Worm (Caenorhabditis elegans) whole organism, mixed stage, embryonic: ENCODE measurements around the gene chtb-3.

ENCODE experiments used
- M03D4.4 ChIP-seq: sonication (generic microtip); optimal IDR thresholded peaks from 2 replicates; lab custom pipeline; 2017; ENCODE audit warnings: mild to moderate bottlenecking, missing genetic modification characterization, missing compliant biosample characterization
- bed-3 ChIP-seq: fragments of 200-800 bp; sonication (Bioruptor generic); optimal IDR thresholded peaks from 3 replicates; lab custom pipeline; 2018; ENCODE audit warnings: mild to moderate bottlenecking, missing genetic modification characterization, moderate library complexity, missing compliant biosample characterization
- ceh-39 ChIP-seq: fragments of 150-350 bp; optimal IDR thresholded peaks from 2 replicates; lab custom pipeline; 2014; ENCODE audit warnings: missing biosample characterization, missing genetic modification characterization
- ceh-43 ChIP-seq: fragments of 200-800 bp; sonication (Bioruptor generic); optimal IDR thresholded peaks from 2 replicates; lab custom pipeline; 2018; ENCODE audit warnings: mild to moderate bottlenecking, missing genetic modification characterization, moderate library complexity, missing compliant biosample characterization
- ceh-83 ChIP-seq: fragments of 200-800 bp; sonication (Bioruptor generic); optimal IDR thresholded peaks from 2 replicates; lab custom pipeline; 2018; ENCODE audit warnings: mild to moderate bottlenecking, missing genetic modification characterization, missing compliant biosample characterization
- ces-1 ChIP-seq: fragments of 150-350 bp; optimal IDR thresholded peaks from 2 replicates; lab custom pipeline; 2014; ENCODE audit warnings: missing biosample characterization, missing genetic modification reagents, missing genetic modification characterization
- cnd-1 ChIP-seq: fragments of 200-800 bp; sonication (Bioruptor generic); optimal IDR thresholded peaks from 2 replicates; lab custom pipeline; 2018; ENCODE audit warnings: mild to moderate bottlenecking, missing genetic modification characterization, missing compliant biosample characterization
- drap-1 ChIP-seq: fragments of 200-800 bp; sonication (Bioruptor generic); optimal IDR thresholded peaks from 3 replicates; lab custom pipeline; 2018; ENCODE audit warnings: mild to moderate bottlenecking, missing genetic modification characterization, missing compliant biosample characterization
- elt-1 ChIP-seq: sonication (generic microtip); optimal IDR thresholded peaks from 2 replicates; lab custom pipeline; 2017; ENCODE audit warnings: missing genetic modification characterization, mild to moderate bottlenecking, missing compliant biosample characterization, antibody characterized with exemption, moderate library complexity, borderline replicate concordance; ENCODE audit not compliant: insufficient read depth
- elt-3 ChIP-seq: fragments of 150-350 bp; optimal IDR thresholded peaks from 2 replicates; lab custom pipeline; 2014; ENCODE audit warnings: missing biosample characterization, missing genetic modification characterization
- flh-1 ChIP-seq: fragments of 200-800 bp; sonication (Bioruptor generic); optimal IDR thresholded peaks from 2 replicates; lab custom pipeline; 2018; ENCODE audit warnings: mild to moderate bottlenecking, missing genetic modification characterization, moderate library complexity, missing compliant biosample characterization
- ham-2 ChIP-seq: fragments of 200-800 bp; sonication (Bioruptor generic); optimal IDR thresholded peaks from 2 replicates; lab custom pipeline; 2018; ENCODE audit warnings: mild to moderate bottlenecking, missing genetic modification characterization, missing compliant biosample characterization
- hlh-1 ChIP-seq: fragments of 150-350 bp; optimal IDR thresholded peaks from 2 replicates; lab custom pipeline; 2014; ENCODE audit warnings: missing biosample characterization, missing genetic modification reagents, missing genetic modification characterization
- lin-13 ChIP-seq: fragments of 150-350 bp; optimal IDR thresholded peaks from 2 replicates; lab custom pipeline; 2014; ENCODE audit warnings: missing biosample characterization, missing genetic modification characterization
- lin-32 ChIP-seq: fragments of 200-800 bp; sonication (Bioruptor generic); optimal IDR thresholded peaks from 2 replicates; lab custom pipeline; 2018; ENCODE audit warnings: mild to moderate bottlenecking, missing genetic modification characterization, missing compliant biosample characterization
- lsy-2 ChIP-seq: fragments of 150-350 bp; optimal IDR thresholded peaks from 2 replicates; lab custom pipeline; 2014; ENCODE audit warnings: missing biosample characterization, missing genetic modification characterization
- mab-5 ChIP-seq: fragments of 150-350 bp; optimal IDR thresholded peaks from 2 replicates; lab custom pipeline; 2014; ENCODE audit warnings: missing biosample characterization, missing genetic modification characterization
- mep-1 ChIP-seq: fragments of 150-350 bp; optimal IDR thresholded peaks from 2 replicates; lab custom pipeline; 2017; ENCODE audit warnings: missing biosample characterization, missing genetic modification reagents, missing genetic modification characterization, inconsistent platforms
- mls-2 ChIP-seq: sonication (generic microtip); optimal IDR thresholded peaks from 2 replicates; lab custom pipeline; 2016; ENCODE audit warnings: mild to moderate bottlenecking, missing genetic modification characterization, moderate library complexity, missing compliant biosample characterization
- nhr-2 ChIP-seq: fragments of 150-350 bp; optimal IDR thresholded peaks from 2 replicates; lab custom pipeline; 2014; ENCODE audit warnings: missing biosample characterization, missing genetic modification characterization
- nhr-237 ChIP-seq: fragments of 150-350 bp; optimal IDR thresholded peaks from 2 replicates; lab custom pipeline; 2014; ENCODE audit warnings: missing biosample characterization, missing genetic modification characterization
- nhr-28 ChIP-seq: fragments of 150-350 bp; optimal IDR thresholded peaks from 2 replicates; lab custom pipeline; 2014; ENCODE audit warnings: missing biosample characterization, missing genetic modification characterization
- nhr-76 ChIP-seq: sonication (generic microtip); optimal IDR thresholded peaks from 2 replicates; lab custom pipeline; 2017; ENCODE audit warnings: missing biosample characterization, missing genetic modification characterization
- pha-4 ChIP-seq: fragments of 150-350 bp; optimal IDR thresholded peaks from 2 replicates; lab custom pipeline; 2018; ENCODE audit warnings: missing biosample characterization, missing genetic modification reagents, missing genetic modification characterization
- sem-2 ChIP-seq: fragments of 200-800 bp; sonication (Bioruptor generic); optimal IDR thresholded peaks from 2 replicates; lab custom pipeline; 2018; ENCODE audit warnings: mild to moderate bottlenecking, missing genetic modification characterization, missing compliant biosample characterization
- snpc-4 ChIP-seq: fragments of 150-350 bp; optimal IDR thresholded peaks from 2 replicates; lab custom pipeline; 2014; ENCODE audit warnings: missing biosample characterization, missing genetic modification characterization
- tbx-8 ChIP-seq: fragments of 200-800 bp; sonication (Bioruptor generic); optimal IDR thresholded peaks from 2 replicates; lab custom pipeline; 2018; ENCODE audit warnings: mild to moderate bottlenecking, missing genetic modification characterization, moderate library complexity, missing compliant biosample characterization
- unc-120 ChIP-seq: sonication (generic microtip); optimal IDR thresholded peaks from 2 replicates; lab custom pipeline; 2017; ENCODE audit warnings: missing genetic modification characterization, missing compliant biosample characterization; ENCODE audit not compliant: poor library complexity, severe bottlenecking
- unc-39 ChIP-seq: fragments of 150-350 bp; optimal IDR thresholded peaks from 2 replicates; lab custom pipeline; 2014; ENCODE audit warnings: missing biosample characterization, missing genetic modification characterization
- unc-62 ChIP-seq: fragments of 150-350 bp; optimal IDR thresholded peaks from 2 replicates; lab custom pipeline; 2014; ENCODE audit warnings: missing biosample characterization, missing genetic modification reagents, missing genetic modification characterization
- zip-8 ChIP-seq: fragments of 150-350 bp; optimal IDR thresholded peaks from 2 replicates; lab custom pipeline; 2014; ENCODE audit warnings: missing biosample characterization, missing genetic modification characterization
- ztf-11 ChIP-seq: fragments of 150-350 bp; optimal IDR thresholded peaks from 2 replicates; lab custom pipeline; 2014; ENCODE audit warnings: missing biosample characterization, missing genetic modification characterization

Gene chtb-3

DNA sequence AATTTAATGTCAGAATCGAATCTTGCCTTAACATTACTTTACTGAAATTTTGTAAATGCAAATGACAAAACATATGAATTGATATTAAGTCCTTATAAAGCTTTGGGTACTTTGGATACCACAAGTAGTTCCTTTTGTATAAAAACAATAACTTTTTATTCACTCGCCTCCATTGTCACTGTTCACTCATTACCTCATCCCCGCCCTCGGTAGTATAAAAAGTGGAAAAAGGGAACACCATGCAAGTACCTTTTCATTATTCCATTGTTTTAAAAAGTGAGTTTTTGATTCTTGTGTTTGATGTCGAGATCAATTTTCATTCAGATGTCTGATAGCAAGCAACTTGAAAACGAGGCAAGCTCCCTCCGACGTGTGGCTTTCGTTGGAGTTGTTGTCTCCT, 14.6 kb upstream of the chtb-3 start, which contains the start of gene col-171:
col-171 (plus strand) TSS at position 301 of the 400 bp plus-strand sequence.
- no peak for TF ChIP-seq elt-3 (tag; lab: Kevin White, UChicago)
- no peak for TF ChIP-seq ztf-11
- TF ChIP-seq ham-2 (GFP tag; lab: Kevin White, UChicago) = no peak
- TF ChIP-seq nhr-2 (tag; lab: Kevin White, UChicago) = no peak
- TF ChIP-seq drap-1 = no peak
- no peak for TF ChIP-seq mep-1 (tag; lab: Kevin White, UChicago)
- TF ChIP-seq tbx-8 (GFP tag; lab: Kevin White, UChicago) = no peak
- TF ChIP-seq zip-8 = no peak
- TF ChIP-seq sem-2 (GFP tag; lab: Kevin White, UChicago) = no peak
- no peak for TF ChIP-seq ceh-43 (GFP tag; lab: Kevin White, UChicago)
- TF ChIP-seq elt-1 (tag; lab: Kevin White, UChicago) = no peak
- TF ChIP-seq mls-2 (tag; lab: Kevin White, UChicago) = no peak
- TF ChIP-seq unc-39 = no peak
- TF ChIP-seq nhr-28 (tag; lab: Kevin White, UChicago) = no peak
- TF ChIP-seq M03D4.4 (tag; lab: Kevin White, UChicago) = no peak
- TF ChIP-seq mab-5 (tag; lab: Kevin White, UChicago) = no peak
- no peak for TF ChIP-seq snpc-4
- TF ChIP-seq bed-3 (GFP tag; lab: Kevin White, UChicago) = no peak
- TF ChIP-seq nhr-237 (tag; lab: Kevin White, UChicago) = no peak
- no peak for TF ChIP-seq unc-62 (GFP tag; lab: Kevin White, UChicago)

DNA sequence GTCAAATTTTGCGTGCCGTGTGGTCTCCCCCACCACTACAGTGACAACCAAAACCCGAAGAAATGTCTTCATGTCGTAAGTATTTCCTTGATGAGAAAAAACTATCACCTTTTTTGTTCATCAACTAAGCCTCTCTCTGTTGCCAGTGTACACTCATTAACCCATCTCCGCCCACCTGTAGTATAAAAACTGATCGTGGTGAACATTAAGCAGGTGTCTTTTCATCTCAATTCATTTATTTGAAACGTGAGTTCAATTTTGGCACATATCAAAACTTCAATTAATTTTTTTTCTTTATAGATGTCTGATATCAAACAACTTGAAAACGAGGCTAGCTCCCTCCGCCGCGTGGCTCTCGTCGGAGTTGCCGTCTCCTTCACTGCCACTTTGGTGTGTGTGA, 12.0 kb upstream of the chtb-3 start, which contains the start of gene col-170:
col-170 (plus strand) TSS at position 301 of the 400 bp plus-strand sequence.
- TF ChIP-seq nhr-28 (tag; lab: Kevin White, UChicago) (no peak), bed-3 (GFP tag; lab: Kevin White, UChicago) (no peak), ces-1 (no peak), elt-3 (tag; lab: Kevin White, UChicago) (no peak)

DNA sequence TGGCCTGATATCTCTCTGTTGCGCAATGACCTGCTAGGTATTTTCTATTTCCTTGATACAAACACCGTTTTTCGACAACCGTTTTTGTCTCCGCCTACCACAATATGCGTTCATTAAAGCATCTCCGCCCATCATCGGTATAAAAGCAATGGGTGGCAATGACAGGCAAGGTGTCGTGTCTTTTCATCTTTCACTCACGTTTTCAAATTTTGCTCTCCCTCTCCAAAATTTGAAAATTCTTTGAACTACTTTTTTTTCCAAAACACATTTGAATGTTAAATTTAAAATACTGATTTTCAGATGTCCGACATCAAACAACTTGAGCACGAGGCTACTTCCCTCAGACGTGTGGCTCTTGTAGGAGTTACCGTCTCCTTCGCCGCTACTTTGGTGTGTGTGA, 9.4 kb upstream of the chtb-3 start, which contains the start of gene col-169:
col-169 (plus strand) TSS at position 301 of the 400 bp plus-strand sequence.
- TF ChIP-seq ztf-11 (no peak), lsy-2 (tag; lab: Kevin White, UChicago) (no peak), elt-3 (tag; lab: Kevin White, UChicago) (no peak), unc-120 (no peak), zip-8 (peak; percentile 30)

DNA sequence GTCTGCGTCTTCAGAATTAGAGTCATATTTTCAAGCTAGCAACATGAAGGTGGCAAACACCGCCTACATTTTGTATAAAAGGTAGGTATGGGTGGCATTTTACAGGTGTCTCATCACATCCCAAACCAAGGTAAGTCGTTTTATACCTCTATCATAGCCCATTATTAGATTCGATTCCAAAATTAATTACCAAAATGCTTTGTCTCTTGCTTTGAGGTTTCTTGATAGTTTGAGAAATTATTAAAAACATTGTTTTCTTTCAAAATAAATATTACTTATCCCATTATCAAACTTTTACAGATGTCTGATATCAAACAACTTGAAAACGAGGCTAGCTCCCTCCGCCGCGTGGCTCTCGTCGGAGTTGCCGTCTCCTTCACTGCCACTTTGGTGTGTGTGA, 6.6 kb upstream of the chtb-3 start, which contains the start of gene col-168:
col-168 (plus strand) TSS at position 301 of the 400 bp plus-strand sequence.
- TF ChIP-seq tbx-8 (GFP tag; lab: Kevin White, UChicago) (no peak), nhr-28 (tag; lab: Kevin White, UChicago) (no peak), ztf-11 (no peak), ceh-83 (GFP tag; lab: Kevin White, UChicago) (no peak), nhr-76 (tag; lab: Kevin White, UChicago) (no peak), lin-32 (GFP tag; lab: Kevin White, UChicago) (no peak), mls-2 (tag; lab: Kevin White, UChicago) (no peak), bed-3 (GFP tag; lab: Kevin White, UChicago) (no peak), snpc-4 (no peak), unc-120 (no peak), lsy-2 (tag; lab: Kevin White, UChicago) (no peak), unc-39 (no peak), mab-5 (tag; lab: Kevin White, UChicago) (no peak), pha-4 (tag; lab: Kevin White, UChicago) (no peak), M03D4.4 (tag; lab: Kevin White, UChicago) (no peak), mep-1 (tag; lab: Kevin White, UChicago) (no peak), elt-3 (tag; lab: Kevin White, UChicago) (no peak), hlh-1 (tag; lab: Kevin White, UChicago) (no peak)
- TF ChIP-seq, all 35 proteins: peak for 0

DNA sequence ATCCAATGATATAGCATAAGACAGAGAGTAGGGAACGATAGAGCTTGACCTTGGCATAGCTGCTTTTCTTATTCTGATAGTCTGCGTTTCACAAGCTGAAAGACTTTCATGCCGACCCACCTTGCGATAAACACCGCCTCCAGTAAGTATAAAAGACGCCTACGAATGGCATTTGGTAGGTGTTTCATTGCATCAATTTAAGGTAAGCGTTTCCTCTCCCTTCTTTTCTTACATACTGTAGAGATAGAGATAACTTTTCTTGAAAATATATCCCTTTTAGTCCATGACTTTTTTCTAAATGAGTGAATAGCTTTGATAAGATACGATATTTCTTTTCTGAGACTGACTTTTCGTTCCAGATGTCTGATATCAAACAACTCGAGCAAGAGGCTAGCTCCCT, 3.7 kb upstream of the chtb-3 start, which contains the start of gene col-167:
col-167 (plus strand) TSS at position 360 of the 400 bp plus-strand sequence.
- TF ChIP-seq ztf-11 (no peak), unc-39 (no peak), ham-2 (GFP tag; lab: Kevin White, UChicago) (no peak), drap-1 (no peak), bed-3 (GFP tag; lab: Kevin White, UChicago) (no peak), elt-3 (tag; lab: Kevin White, UChicago) (no peak), mab-5 (tag; lab: Kevin White, UChicago) (no peak), ceh-39 (no peak), cnd-1 (tag; lab: Kevin White, UChicago) (no peak), flh-1 (GFP tag; lab: Kevin White, UChicago) (no peak), pha-4 (tag; lab: Kevin White, UChicago) (no peak), elt-1 (tag; lab: Kevin White, UChicago) (no peak), unc-62 (GFP tag; lab: Kevin White, UChicago) (no peak), lsy-2 (tag; lab: Kevin White, UChicago) (no peak), ces-1 (no peak), ceh-83 (GFP tag; lab: Kevin White, UChicago) (no peak), lin-13 (no peak), ceh-43 (GFP tag; lab: Kevin White, UChicago) (no peak), tbx-8 (GFP tag; lab: Kevin White, UChicago) (no peak)
